Fruit fly (Drosophila melanogaster): Measurements from ENCODE around the gene CG13946.

CG13946 gene

DNA sequence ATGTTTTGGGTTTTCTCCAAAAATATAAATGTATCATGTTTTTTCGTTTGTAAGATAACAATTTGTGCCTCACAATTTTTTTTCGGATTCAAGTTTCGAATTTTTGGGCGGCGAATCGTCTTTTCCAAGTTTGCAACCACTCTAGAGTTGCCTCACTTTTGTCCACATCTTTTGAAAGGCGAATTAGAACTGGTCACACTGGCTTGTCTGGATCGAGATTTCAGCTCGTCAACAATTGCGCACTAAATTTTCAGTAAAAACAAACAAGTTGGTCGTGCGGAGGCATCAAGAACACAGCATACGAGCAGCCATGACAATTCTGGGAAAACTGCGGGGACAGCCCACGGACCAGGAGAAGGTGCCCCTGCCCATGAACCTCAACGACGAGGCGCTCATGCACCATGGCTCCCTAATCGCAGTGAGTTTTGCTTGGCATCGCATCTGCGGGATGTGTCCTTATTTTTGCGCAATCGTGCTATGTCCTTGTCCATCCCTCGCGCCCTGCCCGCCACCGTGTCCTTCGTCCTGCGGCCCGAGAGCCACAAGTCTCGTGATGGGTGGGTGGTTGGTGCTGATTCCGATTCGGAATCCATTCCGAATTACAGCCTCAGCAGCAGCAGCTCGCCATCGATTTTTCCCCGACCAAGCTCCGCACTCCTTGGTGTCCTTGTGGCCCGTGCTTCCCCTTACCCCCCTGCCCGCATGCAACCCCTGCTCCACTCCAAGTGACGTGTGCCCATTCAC lies 45.1 kb downstream of the CG13946 start, which contains the start of gene CG3662 (continued):
- TF ChIP-seq seq (GFP tag; IDR thresholded peaks at IDR 0.05) (no peak), kah (GFP tag; optimal IDR thresholded peaks at IDR 0.05) (no peak), CG2116 (GFP tag; optimal IDR thresholded peaks at IDR 0.05) (peak; percentile 65), CG15514 (GFP tag; optimal IDR thresholded peaks at IDR 0.05) (peak; percentile 87), fru (optimal IDR thresholded peaks at IDR 0.05) (no peak), CG17568 (GFP tag; optimal IDR thresholded peaks at IDR 0.05) (no peak), odd (GFP tag; optimal IDR thresholded peaks at IDR 0.05) (no peak), Meics (GFP tag; optimal IDR thresholded peaks at IDR 0.05) (no peak), CG7556 (GFP tag; optimal IDR thresholded peaks at IDR 0.05) (no peak), CG34422 (GFP tag; IDR thresholded peaks at IDR 0.05) (peak; percentile 43; the same call in 1 of the 3 replicates), CG2678 (tag; optimal IDR thresholded peaks at IDR 0.05) (no peak), CG15601 (tag; optimal IDR thresholded peaks at IDR 0.05) (peak; percentile 47), grau (tag; optimal IDR thresholded peaks at IDR 0.05) (peak; percentile 19), nmo (GFP tag; optimal IDR thresholded peaks at IDR 0.05) (peak; percentile 17), inv (GFP tag; IDR thresholded peaks at IDR 0.05; ENCODE audit: partially characterized antibody) (no peak), hkb (optimal IDR thresholded peaks at IDR 0.05) (no peak), hkb (GFP tag; IDR thresholded peaks at IDR 0.05) (no peak; the same call in 1 of the 2 replicates), CG30020 (tag; optimal IDR thresholded peaks at IDR 0.05) (no peak), CG18262 (tag; optimal IDR thresholded peaks at IDR 0.05) (no peak), CG3995 (GFP tag; optimal IDR thresholded peaks at IDR 0.05) (no peak), CG31365 (tag; optimal IDR thresholded peaks at IDR 0.05) (no peak), NfI (GFP tag; optimal IDR thresholded peaks at IDR 0.05) (peak; percentile 8), CG6791 (GFP tag; IDR thresholded peaks at IDR 0.05; ENCODE audit: partially characterized antibody) (no peak), Spps (tag; optimal IDR thresholded peaks at IDR 0.05) (no peak), Ets97D (GFP tag; optimal IDR thresholded peaks at IDR 0.05) (peak; percentile 71), CG2889 (GFP tag; IDR thresholded peaks at IDR 0.05) (no peak), Sry-β (GFP tag; optimal IDR thresholded peaks at IDR 0.05) (no peak), Gug (GFP tag; IDR thresholded peaks at IDR 0.05) (no peak), Atf6 (GFP tag; IDR thresholded peaks at IDR 0.05) (no peak), yki (optimal IDR thresholded peaks at IDR 0.05) (no peak), CG5245 (GFP tag; optimal IDR thresholded peaks at IDR 0.05) (no peak), CG14860 (GFP tag; IDR thresholded peaks at IDR 0.05; ENCODE audit: partially characterized antibody) (no peak), chm (GFP tag; IDR thresholded peaks at IDR 0.05) (0 out of 2 replicates have a peak, but pooled peaks have one; percentile 46), CG5180 (GFP tag; optimal IDR thresholded peaks at IDR 0.05) (no peak), fd102C (GFP tag; optimal IDR thresholded peaks at IDR 0.05) (no peak), HHEX (GFP tag; optimal IDR thresholded peaks at IDR 0.05) (no peak), rib (GFP tag; IDR thresholded peaks at IDR 0.05) (no peak), Blimp-1 (GFP tag; optimal IDR thresholded peaks at IDR 0.05) (no peak), Kr (GFP tag; optimal IDR thresholded peaks at IDR 0.05) (no peak), CG6272 (GFP tag; IDR thresholded peaks at IDR 0.05) (no peak), Lhr (GFP tag; optimal IDR thresholded peaks at IDR 0.05) (peak; percentile 69), CG6854 (GFP tag; optimal IDR thresholded peaks at IDR 0.05) (no peak), Rfx (GFP tag; IDR thresholded peaks at IDR 0.05) (no peak), nom (GFP tag; optimal IDR thresholded peaks at IDR 0.05) (no peak), Asciz (GFP tag; optimal IDR thresholded peaks at IDR 0.05) (no peak), CG1233 (GFP tag; optimal IDR thresholded peaks at IDR 0.05) (no peak), lov (optimal IDR thresholded peaks at IDR 0.05) (no peak), lov (GFP tag; IDR thresholded peaks at IDR 0.05) (no peak), ken (GFP tag; IDR thresholded peaks at IDR 0.05) (no peak), oc (tag; optimal IDR thresholded peaks at IDR 0.05) (no peak)

Measured in whole organism, embryonic.